Worm (Caenorhabditis elegans): ENCODE measurements around the gene spig-5.

ce11 chrV:14341672-14342071 is 33.4 kb downstream of the spig-5 start, which contains the start of gene F47B8.10:
- no peak for TF ChIP-seq unc-62 (GFP tag; optimal IDR thresholded peaks at IDR 0.05)
- TF ChIP-seq nhr-77 (tag; optimal IDR thresholded peaks at IDR 0.05): no peak
- TF ChIP-seq aly-2 (tag; optimal IDR thresholded peaks at IDR 0.05): no peak
- TF ChIP-seq ztf-11 (tag; optimal IDR thresholded peaks at IDR 0.05): no peak
- no peak for TF ChIP-seq nhr-28 (tag; optimal IDR thresholded peaks at IDR 0.05)
- no peak for TF ChIP-seq jun-1 (tag; optimal IDR thresholded peaks at IDR 0.05)
- TF ChIP-seq sea-2 (GFP tag; optimal IDR thresholded peaks at IDR 0.05): no peak
- TF ChIP-seq egl-27 (tag; optimal IDR thresholded peaks at IDR 0.05): no peak
- TF ChIP-seq elt-2 (tag; optimal IDR thresholded peaks at IDR 0.05): no peak
- no peak for TF ChIP-seq fos-1 (tag; optimal IDR thresholded peaks at IDR 0.05)
- no peak for TF ChIP-seq mdl-1 (tag; optimal IDR thresholded peaks at IDR 0.05)
- TF ChIP-seq skn-1 (tag; optimal IDR thresholded peaks at IDR 0.05): no peak
